ENCODE assay signal across 5 fruit fly cellular contexts in the genomic region with DNA sequence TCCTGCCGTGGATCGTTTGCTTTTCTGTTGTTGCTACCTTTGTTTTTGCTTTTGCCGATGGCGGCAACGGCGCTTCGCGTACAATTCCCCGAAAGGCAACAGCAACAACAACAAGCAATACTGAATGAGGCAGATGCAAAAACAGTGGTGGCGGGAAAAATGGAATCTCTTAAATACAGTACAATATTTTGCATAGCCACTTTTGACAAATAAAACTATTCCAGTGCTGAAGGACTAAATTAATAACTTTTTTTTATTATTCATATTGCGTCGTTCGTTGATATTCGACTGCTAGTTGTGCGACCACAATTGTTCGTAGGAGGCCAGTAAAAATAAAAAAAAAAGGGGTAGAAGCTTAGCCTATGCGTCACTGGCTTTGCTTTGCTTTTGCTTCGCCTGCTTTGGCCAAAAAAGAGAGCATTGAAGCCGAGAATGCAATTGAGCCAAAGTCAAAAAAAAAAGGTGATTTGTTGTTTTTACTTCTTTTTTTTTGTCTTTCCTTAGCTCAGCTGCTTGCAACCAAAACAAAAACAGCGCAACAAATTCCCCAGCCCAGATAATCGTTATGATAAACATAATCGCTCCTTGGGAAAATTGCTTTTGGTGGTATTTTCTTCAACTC.
TF ChIP-seq lines count a peak whose summit lies in the region.

No protein-coding gene starts in this region.

- TF ChIP-seq CTCF in whole organism, embryonic (GFP tag; optimal IDR thresholded peaks at IDR 0.05; lab: Kevin White, UChicago): peak; percentile 40

TF ChIP-seq in whole organism, adult, 20 proteins besides CTCF, POLR2A, EP300 and RAD21 (continues in another document):
- no peak for TF ChIP-seq cic (GFP tag; optimal IDR thresholded peaks at IDR 0.05; lab: Kevin White, UChicago)
- TF ChIP-seq CG33017 (tag; optimal IDR thresholded peaks at IDR 0.05; lab: Kevin White, UChicago): peak; percentile 81
- TF ChIP-seq CG7045 (GFP tag; optimal IDR thresholded peaks at IDR 0.05; lab: Kevin White, UChicago): peak; percentile 51
- peak; percentile 96 for TF ChIP-seq kay (GFP tag; lab: Kevin White, UChicago; ENCODE audit: borderline replicate concordance)
- TF ChIP-seq CG11617 (GFP tag; optimal IDR thresholded peaks at IDR 0.05; lab: Kevin White, UChicago): peak; percentile 37
- peak; percentile 40 for TF ChIP-seq pad (GFP tag; optimal IDR thresholded peaks at IDR 0.05; lab: Kevin White, UChicago)
- TF ChIP-seq cnc (optimal IDR thresholded peaks at IDR 0.05; lab: Kevin White, UChicago): no peak
- TF ChIP-seq CG5204 (GFP tag; optimal IDR thresholded peaks at IDR 0.05; lab: Kevin White, UChicago): no peak
- TF ChIP-seq toe (GFP tag; optimal IDR thresholded peaks at IDR 0.05; lab: Kevin White, UChicago): no peak
- peak; percentile 33 for TF ChIP-seq Clk (GFP tag; optimal IDR thresholded peaks at IDR 0.05; lab: Kevin White, UChicago)
- peak; percentile 75 for TF ChIP-seq CG14711 (tag; optimal IDR thresholded peaks at IDR 0.05; lab: Kevin White, UChicago)
- peak; percentile 40 for TF ChIP-seq Hr96 (GFP tag; optimal IDR thresholded peaks at IDR 0.05; lab: Kevin White, UChicago)
- TF ChIP-seq tj (GFP tag; optimal IDR thresholded peaks at IDR 0.05; lab: Kevin White, UChicago): peak; percentile 19
- peak; percentile 73 for TF ChIP-seq bab1 (GFP tag; optimal IDR thresholded peaks at IDR 0.05; lab: Kevin White, UChicago)
- no peak for TF ChIP-seq CG1620 (GFP tag; optimal IDR thresholded peaks at IDR 0.05; lab: Kevin White, UChicago)
- no peak for TF ChIP-seq Mnt (GFP tag; optimal IDR thresholded peaks at IDR 0.05; lab: Kevin White, UChicago)
- peak; percentile 73 for TF ChIP-seq CG7101 (tag; optimal IDR thresholded peaks at IDR 0.05; lab: Kevin White, UChicago)

TF ChIP-seq in whole organism, embryonic, 481 proteins besides CTCF, POLR2A, EP300 and RAD21 (continues in another document):
- TF ChIP-seq CG9215 (GFP tag; IDR thresholded peaks at IDR 0.05; lab: Robert Waterston, UW) (peak; percentile 79), gcm (GFP tag; optimal IDR thresholded peaks at IDR 0.05; lab: Kevin White, UChicago) (peak; percentile 68), caup (GFP tag; optimal IDR thresholded peaks at IDR 0.05; lab: Kevin White, UChicago; ENCODE audit: severe bottlenecking) (peak; percentile 83), Lhr (GFP tag; optimal IDR thresholded peaks at IDR 0.05; lab: Kevin White, UChicago) (peak; percentile 46), CG15269 (tag; optimal IDR thresholded peaks at IDR 0.05; lab: Kevin White, UChicago) (peak; percentile 91), CG2120 (GFP tag; optimal IDR thresholded peaks at IDR 0.05; lab: Kevin White, UChicago) (peak; percentile 92), CG10565 (GFP tag; optimal IDR thresholded peaks at IDR 0.05; lab: Kevin White, UChicago) (peak; percentile 42), ato (GFP tag; IDR thresholded peaks at IDR 0.05; lab: Robert Waterston, UW; ENCODE audit: partially characterized antibody) (no peak), sim (GFP tag; IDR thresholded peaks at IDR 0.05; lab: Robert Waterston, UW) (no peak), pnt (GFP tag; optimal IDR thresholded peaks at IDR 0.05; lab: Kevin White, UChicago) (peak; percentile 80), CG15514 (GFP tag; optimal IDR thresholded peaks at IDR 0.05; lab: Kevin White, UChicago) (peak; percentile 75), chif (GFP tag; optimal IDR thresholded peaks at IDR 0.05; lab: Kevin White, UChicago) (peak; percentile 76 to 85), Lpt (GFP tag; optimal IDR thresholded peaks at IDR 0.05; lab: Kevin White, UChicago) (no peak), CoRest (tag; optimal IDR thresholded peaks at IDR 0.05; lab: Kevin White, UChicago) (peak; percentile 84), Doc2 (GFP tag; IDR thresholded peaks at IDR 0.05; lab: Robert Waterston, UW) (no peak), al (GFP tag; IDR thresholded peaks at IDR 0.05; lab: Robert Waterston, UW) (peak; percentile 76), Asciz (GFP tag; optimal IDR thresholded peaks at IDR 0.05; lab: Kevin White, UChicago) (peak; percentile 87)

TF ChIP-seq in whole organism, prepupa, 60 proteins besides CTCF, POLR2A, EP300 and RAD21 (continues in another document):
- TF ChIP-seq pdm3 (GFP tag; optimal IDR thresholded peaks at IDR 0.05; lab: Kevin White, UChicago): peak; percentile 99
- peak; percentile 96 for TF ChIP-seq CG11902 (GFP tag; optimal IDR thresholded peaks at IDR 0.05; lab: Kevin White, UChicago)
- peak; percentile 98 for TF ChIP-seq CG7368 (GFP tag; optimal IDR thresholded peaks at IDR 0.05; lab: Kevin White, UChicago)
- TF ChIP-seq dsx (GFP tag; optimal IDR thresholded peaks at IDR 0.05; lab: Kevin White, UChicago; ENCODE audit: poor library complexity, severe bottlenecking): peak; percentile 97
- peak; percentile 98 for TF ChIP-seq Met (GFP tag; optimal IDR thresholded peaks at IDR 0.05; lab: Kevin White, UChicago)
- TF ChIP-seq Lpt (GFP tag; optimal IDR thresholded peaks at IDR 0.05; lab: Kevin White, UChicago): peak; percentile 99
- TF ChIP-seq achi (GFP tag; optimal IDR thresholded peaks at IDR 0.05; lab: Kevin White, UChicago): peak; percentile 98
- TF ChIP-seq Sox14 (GFP tag; optimal IDR thresholded peaks at IDR 0.05; lab: Kevin White, UChicago): peak; percentile 99
- TF ChIP-seq lz (GFP tag; optimal IDR thresholded peaks at IDR 0.05; lab: Kevin White, UChicago): peak; percentile 97
- TF ChIP-seq Gug (GFP tag; IDR thresholded peaks at IDR 0.05; lab: Robert Waterston, UW): peak; percentile 98
- peak; percentile 98 for TF ChIP-seq CG6792 (GFP tag; optimal IDR thresholded peaks at IDR 0.05; lab: Kevin White, UChicago)
- TF ChIP-seq Hr38 (GFP tag; optimal IDR thresholded peaks at IDR 0.05; lab: Kevin White, UChicago): peak; percentile 93
- peak; percentile 99 for TF ChIP-seq Hr4 (GFP tag; optimal IDR thresholded peaks at IDR 0.05; lab: Kevin White, UChicago)
- peak; percentile 97 for TF ChIP-seq topi (GFP tag; optimal IDR thresholded peaks at IDR 0.05; lab: Kevin White, UChicago)
- TF ChIP-seq CG1621 (tag; optimal IDR thresholded peaks at IDR 0.05; lab: Kevin White, UChicago): peak; percentile 98
- TF ChIP-seq CG31627 (GFP tag; optimal IDR thresholded peaks at IDR 0.05; lab: Kevin White, UChicago): peak; percentile 97
- peak; percentile 98 for TF ChIP-seq acj6 (GFP tag; optimal IDR thresholded peaks at IDR 0.05; lab: Kevin White, UChicago)

TF ChIP-seq in whole organism, pupa, 21 proteins besides CTCF, POLR2A, EP300 and RAD21 (continues in another document):
- TF ChIP-seq CG13204 (GFP tag; optimal IDR thresholded peaks at IDR 0.05; lab: Kevin White, UChicago): peak; percentile 97
- TF ChIP-seq EcR (GFP tag; optimal IDR thresholded peaks at IDR 0.05; lab: Kevin White, UChicago): peak; percentile 81
- peak; percentile 99 for TF ChIP-seq CG8301 (tag; optimal IDR thresholded peaks at IDR 0.05; lab: Kevin White, UChicago)
- TF ChIP-seq gl (tag; optimal IDR thresholded peaks at IDR 0.05; lab: Kevin White, UChicago): peak; percentile 98
- TF ChIP-seq CG10348 (GFP tag; IDR thresholded peaks at IDR 0.05; lab: Robert Waterston, UW): peak; percentile 95
- TF ChIP-seq fd96Ca (GFP tag; IDR thresholded peaks at IDR 0.05; lab: Robert Waterston, UW): peak; percentile 99
- peak; percentile 99 for TF ChIP-seq Pif1B (GFP tag; optimal IDR thresholded peaks at IDR 0.05; lab: Kevin White, UChicago)
- peak; percentile 99 for TF ChIP-seq CG15710 (tag; optimal IDR thresholded peaks at IDR 0.05; lab: Kevin White, UChicago)
- peak; percentile 99 for TF ChIP-seq D1 (tag; optimal IDR thresholded peaks at IDR 0.05; lab: Kevin White, UChicago)
- peak; percentile 99 for TF ChIP-seq CG12605 (GFP tag; IDR thresholded peaks at IDR 0.05; lab: Robert Waterston, UW)
- peak; percentile 98 for TF ChIP-seq CG8159 (tag; optimal IDR thresholded peaks at IDR 0.05; lab: Kevin White, UChicago)
- TF ChIP-seq CG14655 (GFP tag; optimal IDR thresholded peaks at IDR 0.05; lab: Kevin White, UChicago): peak; percentile 99
- peak; percentile 99 for TF ChIP-seq CG4496 (GFP tag; IDR thresholded peaks at IDR 0.05; lab: Robert Waterston, UW)
- peak; percentile 99 for TF ChIP-seq CG32121 (GFP tag; IDR thresholded peaks at IDR 0.05; lab: Robert Waterston, UW)
- TF ChIP-seq rn (GFP tag; IDR thresholded peaks at IDR 0.05; lab: Robert Waterston, UW): peak; percentile 98
- peak; percentile 99 for TF ChIP-seq Pif1A (GFP tag; optimal IDR thresholded peaks at IDR 0.05; lab: Kevin White, UChicago)
- peak; percentile 97 for TF ChIP-seq Snoo (tag; optimal IDR thresholded peaks at IDR 0.05; lab: Kevin White, UChicago)
- TF ChIP-seq CG9948 (tag; optimal IDR thresholded peaks at IDR 0.05; lab: Kevin White, UChicago): peak; percentile 98
- peak; percentile 99 for TF ChIP-seq CG17806 (tag; optimal IDR thresholded peaks at IDR 0.05; lab: Kevin White, UChicago)

TF ChIP-seq in whole organism, wandering third instar larva, 38 proteins besides CTCF, POLR2A, EP300 and RAD21 (continues in another document):
- TF ChIP-seq CG9705 (GFP tag; optimal IDR thresholded peaks at IDR 0.05; lab: Kevin White, UChicago) (peak; percentile 72), tai (GFP tag; optimal IDR thresholded peaks at IDR 0.05; lab: Kevin White, UChicago) (peak; percentile 89), Abd-B (GFP tag; optimal IDR thresholded peaks at IDR 0.05; lab: Kevin White, UChicago) (no peak), HLH106 (tag; optimal IDR thresholded peaks at IDR 0.05; lab: Kevin White, UChicago) (peak; percentile 95), woc (GFP tag; optimal IDR thresholded peaks at IDR 0.05; lab: Kevin White, UChicago) (peak; percentile 94), usp (GFP tag; optimal IDR thresholded peaks at IDR 0.05; lab: Kevin White, UChicago) (no peak), Rel (GFP tag; optimal IDR thresholded peaks at IDR 0.05; lab: Kevin White, UChicago) (peak; percentile 97), Rel (tag; optimal IDR thresholded peaks at IDR 0.05; lab: Kevin White, UChicago) (peak; percentile 74), Hnf4 (GFP tag; optimal IDR thresholded peaks at IDR 0.05; lab: Kevin White, UChicago) (peak; percentile 95), fru (GFP tag; optimal IDR thresholded peaks at IDR 0.05; lab: Kevin White, UChicago) (peak; percentile 98), CG32264 (GFP tag; optimal IDR thresholded peaks at IDR 0.05; lab: Kevin White, UChicago) (peak; percentile 92), Myc (optimal IDR thresholded peaks at IDR 0.05; lab: Kevin White, UChicago) (no peak), br (GFP tag; optimal IDR thresholded peaks at IDR 0.05; lab: Kevin White, UChicago) (peak; percentile 98), Dfd (GFP tag; optimal IDR thresholded peaks at IDR 0.05; lab: Kevin White, UChicago) (no peak), Mio (GFP tag; optimal IDR thresholded peaks at IDR 0.05; lab: Kevin White, UChicago) (peak; percentile 63), Hr78 (GFP tag; optimal IDR thresholded peaks at IDR 0.05; lab: Kevin White, UChicago) (no peak), jim (GFP tag; optimal IDR thresholded peaks at IDR 0.05; lab: Kevin White, UChicago) (no peak), CrebA (GFP tag; optimal IDR thresholded peaks at IDR 0.05; lab: Kevin White, UChicago; ENCODE audit: borderline replicate concordance) (no peak), pan (optimal IDR thresholded peaks at IDR 0.05; lab: Kevin White, UChicago) (no peak), brk (GFP tag; optimal IDR thresholded peaks at IDR 0.05; lab: Kevin White, UChicago) (peak; percentile 93), ey (GFP tag; optimal IDR thresholded peaks at IDR 0.05; lab: Kevin White, UChicago) (peak; percentile 98)
